Fruit fly (Drosophila melanogaster): ENCODE results near the gene mrn.

Gene mrn

dm6 chr3L:15588514-15589138, 8.3 kb upstream of the mrn start, which contains the start of gene RhoGAP71E (continued):
- TF ChIP-seq psq (GFP tag; optimal IDR thresholded peaks at IDR 0.05) (peak; percentile 90), Tbp (GFP tag; optimal IDR thresholded peaks at IDR 0.05) (no peak), nerfin-2 (GFP tag; IDR thresholded peaks at IDR 0.05; ENCODE audit: partially characterized antibody) (0 out of 2 replicates have a peak, but pooled peaks have one; percentile 35), corto (GFP tag; optimal IDR thresholded peaks at IDR 0.05) (no peak), p53 (GFP tag; optimal IDR thresholded peaks at IDR 0.05) (no peak), scrt (GFP tag; optimal IDR thresholded peaks at IDR 0.05) (peak; percentile 33), CG8944 (GFP tag; optimal IDR thresholded peaks at IDR 0.05) (no peak), CTCF (GFP tag; optimal IDR thresholded peaks at IDR 0.05) (no peak), Lim3 (GFP tag; IDR thresholded peaks at IDR 0.05) (no peak), tin (GFP tag; optimal IDR thresholded peaks at IDR 0.05) (peak; percentile 30), CG2678 (tag; optimal IDR thresholded peaks at IDR 0.05) (peak; percentile 73), Doc3 (GFP tag; IDR thresholded peaks at IDR 0.05; ENCODE audit: partially characterized antibody) (no peak), CG17385 (GFP tag; optimal IDR thresholded peaks at IDR 0.05) (peak; percentile 40), sens-2 (GFP tag; IDR thresholded peaks at IDR 0.05) (no peak), Bteb2 (GFP tag; optimal IDR thresholded peaks at IDR 0.05) (peak; percentile 8), Asciz (GFP tag; optimal IDR thresholded peaks at IDR 0.05) (no peak), so (GFP tag; IDR thresholded peaks at IDR 0.05) (0 out of 3 replicates have a peak, but pooled peaks have one; percentile 54), sr (GFP tag; IDR thresholded peaks at IDR 0.05) (no peak), Eip74EF (GFP tag; optimal IDR thresholded peaks at IDR 0.05) (peak in 1 of 2 experiments; percentile 34), CG31365 (tag; optimal IDR thresholded peaks at IDR 0.05) (peak; percentile 52), wdn (GFP tag; IDR thresholded peaks at IDR 0.05) (0 out of 2 replicates have a peak, but pooled peaks have one; percentile 18), CG12391 (tag; optimal IDR thresholded peaks at IDR 0.05) (peak; percentile 41), Hey (tag; optimal IDR thresholded peaks at IDR 0.05) (no peak), lov (optimal IDR thresholded peaks at IDR 0.05) (no peak), lov (GFP tag; IDR thresholded peaks at IDR 0.05) (0 out of 3 replicates have a peak, but pooled peaks have one; percentile 28), CG4328 (GFP tag; optimal IDR thresholded peaks at IDR 0.05) (no peak), CG9215 (GFP tag; IDR thresholded peaks at IDR 0.05) (no peak), wek (GFP tag; optimal IDR thresholded peaks at IDR 0.05) (peak; percentile 97), Myb (GFP tag; optimal IDR thresholded peaks at IDR 0.05) (no peak), sens (GFP tag) (peak; percentile 84), Mrtf (GFP tag; IDR thresholded peaks at IDR 0.05) (0 out of 3 replicates have a peak, but pooled peaks have one; percentile 50), CG18011 (GFP tag; optimal IDR thresholded peaks at IDR 0.05) (no peak), CG6683 (GFP tag; optimal IDR thresholded peaks at IDR 0.05) (no peak), chn (GFP tag; optimal IDR thresholded peaks at IDR 0.05) (no peak), BtbVII (GFP tag; optimal IDR thresholded peaks at IDR 0.05) (peak; percentile 9), org-1 (GFP tag; optimal IDR thresholded peaks at IDR 0.05) (no peak)

dm6 chr3L:15587445-15588381, 7.4 kb upstream of the mrn start, which contains the start of gene CG7656:
CG7656 (minus strand) TSS chr3L:15588175.
- no peak for TF ChIP-seq CG15479 (GFP tag; optimal IDR thresholded peaks at IDR 0.05)
- peak; percentile 66 for TF ChIP-seq CG14014 (GFP tag; IDR thresholded peaks at IDR 0.05)
- no peak for TF ChIP-seq D19A (tag; optimal IDR thresholded peaks at IDR 0.05)
- TF ChIP-seq pan (optimal IDR thresholded peaks at IDR 0.05): no peak
- peak in 1 of 2 experiments; percentile 71 for TF ChIP-seq pan (GFP tag; optimal IDR thresholded peaks at IDR 0.05 in 1 of 2, IDR thresholded peaks at IDR 0.05 in 1 of 2)
- no peak for TF ChIP-seq Kr (GFP tag; optimal IDR thresholded peaks at IDR 0.05)
- no peak for TF ChIP-seq twi (tag; optimal IDR thresholded peaks at IDR 0.05)
- TF ChIP-seq zfh2 (GFP tag; optimal IDR thresholded peaks at IDR 0.05): peak; percentile 82
- no peak for TF ChIP-seq ham (GFP tag; IDR thresholded peaks at IDR 0.05)
- TF ChIP-seq Atf3 (GFP tag; optimal IDR thresholded peaks at IDR 0.05): peak; percentile 70
- TF ChIP-seq Elba2 (GFP tag; optimal IDR thresholded peaks at IDR 0.05): no peak
- TF ChIP-seq ems (GFP tag; optimal IDR thresholded peaks at IDR 0.05): peak; percentile 85
- TF ChIP-seq fd64A (GFP tag; optimal IDR thresholded peaks at IDR 0.05): no peak
- TF ChIP-seq CG11696 (GFP tag; IDR thresholded peaks at IDR 0.05): peak; percentile 94
- peak; percentile 44 for TF ChIP-seq ash1 (GFP tag; optimal IDR thresholded peaks at IDR 0.05)

Data from whole organism, embryonic.